Worm (Caenorhabditis elegans) whole organism, L4 larva: Measurements from ENCODE around the gene rml-3.

Source experiments
- Y105C5A.15 ChIP-seq: fragments of 200-800 bp; sonication (Bioruptor generic); IDR thresholded peaks from 2 replicates; pipeline ENCODE4 v1.3.6; 2022; ENCODE audit warnings: missing genetic modification characterization, missing compliant biosample characterization
- ceh-32 ChIP-seq: sonication (generic microtip); optimal IDR thresholded peaks from 2 replicates; lab custom pipeline; 2016; ENCODE audit warnings: mild to moderate bottlenecking, missing genetic modification characterization, missing compliant biosample characterization; ENCODE audit not compliant: poor library complexity
- lim-7 ChIP-seq: fragments of 200-800 bp; sonication (Bioruptor generic); IDR thresholded peaks from 2 replicates; pipeline ENCODE4 v1.3.6; 2022; ENCODE audit warnings: missing genetic modification characterization, missing compliant biosample characterization
- lsy-2 ChIP-seq, 2 experiments: fragments of 150-350 bp in 1 of 2; sonication (generic microtip) in 1 of 2; optimal IDR thresholded peaks; 2 replicates each; lab custom pipeline; 2014 to 2017; ENCODE audit warnings: missing biosample characterization in 2 of 2, missing genetic modification characterization in 2 of 2
- mdl-1 ChIP-seq, 2 experiments: fragments of 150-350 bp in 1 of 2; sonication (generic microtip) in 1 of 2; optimal IDR thresholded peaks; 2 replicates each; lab custom pipeline; 2014 to 2017; ENCODE audit warnings: missing biosample characterization in 2 of 2, missing genetic modification characterization in 2 of 2
- mes-2 ChIP-seq: sonication (generic microtip); optimal IDR thresholded peaks from 2 replicates; lab custom pipeline; 2016; ENCODE audit warnings: missing genotype, mild to moderate bottlenecking, missing genetic modification characterization, missing compliant biosample characterization; ENCODE audit not compliant: poor library complexity, severe bottlenecking
- nhr-77 ChIP-seq: fragments of 150-350 bp; optimal IDR thresholded peaks from 2 replicates; lab custom pipeline; 2014; ENCODE audit warnings: missing biosample characterization, missing genetic modification characterization
- skn-1 ChIP-seq: fragments of 150-350 bp; optimal IDR thresholded peaks from 2 replicates; lab custom pipeline; 2014; ENCODE audit warnings: missing biosample characterization, missing genetic modification characterization
- zag-1 ChIP-seq: fragments of 150-350 bp; optimal IDR thresholded peaks from 2 replicates; lab custom pipeline; 2014; ENCODE audit warnings: missing biosample characterization, missing genetic modification characterization

ce11 chrX:6256430-6256829, 17.6 kb upstream of the rml-3 start:
- TF ChIP-seq ceh-32 (tag; lab: Kevin White, UChicago) (no peak), lim-7 (GFP tag; lab: Robert Waterston, UW) (no peak), zag-1 (no peak), mes-2 (tag; lab: Kevin White, UChicago) (peak; percentile 40), skn-1 (tag; lab: Kevin White, UChicago) (no peak), nhr-77 (tag; lab: Kevin White, UChicago) (peak; percentile 35), mdl-1 (tag; optimal IDR thresholded peaks at IDR 0.05; lab: Kevin White, UChicago) (no peak), lsy-2 (tag; optimal IDR thresholded peaks at IDR 0.05; lab: Kevin White, UChicago) (no peak), Y105C5A.15 (no peak)
